Worm (Caenorhabditis elegans) whole organism, L4/young adult: ENCODE data around the gene str-256.

Source experiments
- W03F9.2 ChIP-seq: fragments of 150-350 bp; optimal IDR thresholded peaks from 2 replicates; lab custom pipeline; 2014; ENCODE audit warnings: missing biosample characterization, missing genetic modification characterization
- dao-5 ChIP-seq: sonication (generic microtip); optimal IDR thresholded peaks from 2 replicates; lab custom pipeline; 2016; ENCODE audit warnings: missing genotype, missing genetic modification characterization, moderate library complexity, missing compliant biosample characterization
- him-1 ChIP-seq: sonication (generic microtip); optimal IDR thresholded peaks from 2 replicates; lab custom pipeline; 2016; ENCODE audit warnings: missing genotype, missing genetic modification reagents, missing genetic modification characterization, missing compliant biosample characterization

str-256 gene

DNA sequence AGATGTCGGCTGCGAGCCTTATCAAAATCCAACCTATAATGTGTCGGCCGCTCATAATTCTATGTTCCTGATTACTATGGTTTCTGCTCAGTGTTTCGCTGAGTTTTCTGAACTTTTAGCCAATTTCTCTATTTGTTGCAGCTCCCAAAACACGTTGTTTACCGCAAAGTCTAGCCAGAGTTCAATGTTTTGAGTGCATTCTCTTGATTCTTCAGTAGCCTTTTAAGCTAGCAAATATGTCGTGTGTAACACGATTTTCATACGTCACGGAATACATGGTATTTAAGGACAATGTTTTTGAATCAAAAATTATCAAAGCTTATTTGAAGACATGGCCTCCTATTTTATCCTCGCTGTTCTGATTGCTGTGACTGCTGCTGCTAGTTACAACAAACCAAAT lies 4.1 kb upstream of the str-256 start, which contains the start of gene srlf-19:
srlf-19 (plus strand) TSS at position 301 of the 400 bp plus-strand sequence.
- TF ChIP-seq him-1 (no peak), dao-5 (tag; lab: Kevin White, UChicago) (no peak), W03F9.2 (no peak)

DNA sequence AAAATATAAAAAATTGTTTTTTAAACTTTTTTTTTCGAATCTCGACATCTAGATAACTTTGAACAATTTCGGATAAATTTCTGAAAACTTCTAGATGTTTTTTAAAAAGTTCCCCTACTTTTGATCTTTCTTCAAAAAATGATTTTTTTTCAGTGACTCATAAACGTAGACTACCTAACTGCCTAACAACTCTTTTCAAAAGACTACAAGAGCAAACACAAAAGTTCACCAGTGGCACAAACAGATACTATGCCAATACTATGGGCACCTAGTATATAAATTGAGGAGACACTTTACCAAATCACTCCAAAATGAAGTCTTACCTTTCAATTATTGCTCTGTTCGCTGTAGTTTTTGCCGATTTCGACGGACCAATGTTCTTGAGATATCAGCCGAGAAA lies 2.6 kb upstream of the str-256 start, which contains the start of gene srlf-35:
srlf-35 (plus strand) TSS at position 301 of the 400 bp plus-strand sequence.
- no peak for TF ChIP-seq him-1
- no peak for TF ChIP-seq dao-5 (tag; lab: Kevin White, UChicago)
- TF ChIP-seq W03F9.2: no peak

DNA sequence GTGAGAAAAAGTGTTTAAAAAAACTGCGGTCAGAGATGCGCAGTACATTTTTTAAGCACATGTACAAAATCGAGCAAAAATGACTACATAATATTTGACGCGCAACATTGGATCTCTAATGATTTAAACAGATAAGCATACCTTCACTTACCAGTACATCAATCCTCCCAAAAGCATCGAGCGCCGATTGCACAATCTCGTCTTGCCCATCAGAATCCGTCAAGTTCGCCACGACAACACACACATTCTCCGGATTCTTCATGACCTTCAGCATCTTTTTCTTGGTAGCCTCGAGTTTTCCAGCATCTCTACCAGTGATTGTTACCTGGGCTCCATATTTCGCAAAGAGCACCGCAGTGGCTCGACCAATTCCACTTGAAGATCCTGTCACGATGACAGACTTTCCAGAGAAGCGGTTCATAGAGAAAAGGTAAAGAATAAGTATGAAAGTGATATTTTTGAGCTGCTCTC lies 1.7 kb upstream of the str-256 start, which contains the start of gene T01G6.10:
T01G6.10 (minus strand) TSS at position 421 of the 471 bp plus-strand sequence.
- TF ChIP-seq W03F9.2 (no peak), dao-5 (tag; lab: Kevin White, UChicago) (no peak), him-1 (no peak)

DNA sequence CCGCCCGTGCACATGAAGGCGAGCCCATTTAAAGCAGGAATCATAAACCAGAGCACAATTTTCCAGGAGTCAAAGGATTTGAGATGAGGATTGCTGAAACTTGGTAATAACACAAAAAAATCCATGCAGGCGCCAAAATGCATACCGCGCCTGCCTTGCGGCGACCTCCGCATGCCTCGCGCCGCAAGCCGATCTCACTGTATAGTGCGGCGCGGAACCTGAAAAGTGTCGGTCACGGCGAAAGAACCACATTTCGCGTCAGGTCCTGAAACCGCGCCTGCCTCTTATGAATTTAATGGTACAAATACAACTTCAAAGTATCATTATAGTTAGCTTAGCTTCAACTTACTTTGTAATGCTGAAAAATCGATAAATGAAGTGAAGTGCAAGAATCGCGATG lies 595 bp downstream of the str-256 start:
- TF ChIP-seq him-1: no peak
- TF ChIP-seq dao-5 (tag; lab: Kevin White, UChicago): no peak
- no peak for TF ChIP-seq W03F9.2

DNA sequence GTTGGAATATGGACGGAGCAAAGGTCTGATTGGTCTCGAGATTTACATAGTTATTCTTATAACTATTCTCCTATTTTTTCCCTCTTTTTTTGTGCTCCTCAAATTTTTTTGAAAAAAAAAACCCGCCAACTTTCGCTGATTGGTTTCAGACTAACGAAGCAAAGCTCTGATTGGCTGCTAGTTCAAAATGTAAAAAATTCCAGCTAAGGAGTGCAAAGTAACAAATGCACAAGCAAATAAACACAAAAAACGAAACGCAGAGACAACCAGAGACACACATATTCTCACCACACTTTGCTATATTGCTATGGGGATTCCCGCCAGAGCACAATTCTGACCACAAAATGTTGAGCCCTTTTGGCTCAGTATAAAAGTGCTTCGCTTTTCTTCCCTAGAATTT lies 3.7 kb downstream of the str-256 start, which contains the start of gene T01G6.1:
T01G6.1 (plus strand) TSS at position 301 of the 400 bp plus-strand sequence.
- TF ChIP-seq him-1 (no peak), W03F9.2 (no peak), dao-5 (tag; lab: Kevin White, UChicago) (no peak)

DNA sequence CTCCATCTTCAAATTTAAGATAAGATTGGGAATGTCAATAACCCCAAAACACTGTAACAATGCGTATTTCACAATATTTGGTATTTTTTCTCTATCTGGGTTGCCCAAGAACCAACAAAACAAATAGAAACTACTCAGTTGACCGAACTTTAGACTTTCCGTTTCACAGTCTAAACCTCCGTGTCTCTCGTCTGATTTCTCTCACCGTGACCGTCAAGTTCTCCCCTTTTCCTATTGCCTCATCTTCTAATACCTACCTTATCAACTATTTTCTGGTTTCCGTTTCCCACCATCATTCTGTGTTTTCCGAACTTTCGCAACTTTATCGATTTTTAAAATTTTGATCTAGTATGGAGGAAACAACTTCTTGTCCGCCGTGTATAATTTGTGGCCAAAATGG lies 6.8 kb downstream of the str-256 start, which contains the start of gene nhr-131:
nhr-131 (plus strand) TSS at position 87 of the 400 bp plus-strand sequence.
- TF ChIP-seq W03F9.2: no peak
- TF ChIP-seq dao-5 (tag; lab: Kevin White, UChicago): no peak
- TF ChIP-seq him-1: no peak

DNA sequence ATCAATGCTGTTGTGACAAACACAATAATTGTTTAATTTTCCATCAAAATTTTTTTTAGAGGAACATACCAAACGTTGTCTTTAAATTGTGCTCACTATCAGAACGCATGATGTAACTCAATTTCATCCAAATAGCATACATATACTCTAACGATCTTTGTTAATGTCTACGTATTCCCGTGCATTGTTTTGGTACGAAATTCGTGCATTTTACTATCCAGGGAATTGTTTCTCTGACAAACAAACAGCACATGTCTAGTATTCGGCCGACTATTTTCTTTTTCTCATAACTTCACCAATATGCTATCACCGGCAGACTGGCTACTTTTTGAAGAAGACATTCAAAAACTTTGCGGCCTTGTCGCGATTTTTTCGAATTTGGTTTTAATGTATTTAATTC lies 9.7 kb downstream of the str-256 start, which contains the start of gene str-196:
str-196 (plus strand) TSS at position 301 of the 400 bp plus-strand sequence.
- TF ChIP-seq W03F9.2: no peak
- TF ChIP-seq dao-5 (tag; lab: Kevin White, UChicago): no peak
- TF ChIP-seq him-1: no peak

DNA sequence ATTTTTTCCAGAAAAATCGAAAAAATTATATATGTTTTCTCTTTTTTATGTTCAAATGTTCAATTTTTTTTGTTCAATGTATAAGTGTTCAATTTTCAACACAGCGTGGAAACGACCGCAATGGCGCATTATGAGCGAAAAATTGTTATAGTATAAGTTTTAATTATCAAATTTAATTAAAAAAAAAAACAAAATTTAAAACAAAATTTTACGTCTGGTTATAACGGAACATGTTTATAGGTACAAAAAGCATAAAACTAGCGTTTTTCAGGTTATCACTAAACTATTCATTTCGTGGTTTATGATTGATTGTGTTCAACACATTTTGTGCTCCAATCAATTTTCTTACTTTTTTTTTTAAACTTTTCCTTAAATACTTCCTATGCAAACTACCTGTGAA lies 11.8 kb downstream of the str-256 start, which contains the start of gene nhr-106:
nhr-106 (plus strand) TSS at position 301 of the 400 bp plus-strand sequence.
- TF ChIP-seq W03F9.2 (no peak), dao-5 (tag; lab: Kevin White, UChicago) (no peak), him-1 (no peak)

DNA sequence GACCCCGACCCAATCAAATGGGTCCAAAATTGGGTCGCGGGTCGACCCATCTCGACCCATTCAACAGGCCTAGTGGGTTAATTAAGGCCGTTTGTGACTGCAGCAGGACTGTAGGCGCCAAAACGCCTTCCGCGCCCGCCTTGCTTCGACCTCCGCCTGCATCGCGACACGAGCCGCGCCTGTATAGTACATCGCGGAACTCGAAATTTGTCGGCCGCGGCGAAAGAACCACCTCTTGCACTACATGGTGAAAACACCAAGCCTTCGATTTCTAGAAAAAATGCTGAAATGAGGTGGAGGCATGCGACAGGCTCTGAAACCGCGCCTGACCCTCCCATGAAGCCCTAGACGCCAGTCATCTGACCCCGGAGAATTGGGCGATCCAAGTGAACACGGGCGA lies 13.2 kb downstream of the str-256 start:
- TF ChIP-seq him-1: no peak
- no peak for TF ChIP-seq dao-5 (tag; lab: Kevin White, UChicago)
- TF ChIP-seq W03F9.2: no peak

DNA sequence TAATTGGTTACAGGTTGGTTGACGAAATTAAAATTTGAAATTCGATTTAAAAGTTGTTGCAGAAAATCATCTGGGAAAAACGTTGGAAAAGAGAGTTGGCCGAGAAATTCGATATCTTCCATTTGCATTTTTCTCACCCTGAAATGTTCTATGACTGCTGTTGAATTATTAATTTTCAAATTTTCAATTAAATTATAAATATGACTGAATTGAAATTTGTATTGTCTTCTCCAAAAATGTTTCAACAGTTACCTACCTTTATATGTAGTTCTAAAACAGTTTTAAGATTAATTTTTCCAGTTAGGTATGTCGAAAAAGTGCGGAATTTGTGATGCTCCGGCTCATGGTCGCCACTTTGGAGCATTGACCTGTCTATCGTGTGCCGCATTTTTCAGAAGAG lies 14.4 kb downstream of the str-256 start, which contains the start of gene nhr-211:
nhr-211 (plus strand) TSS at position 301 of the 400 bp plus-strand sequence.
- TF ChIP-seq W03F9.2 (no peak), him-1 (no peak), dao-5 (tag; lab: Kevin White, UChicago) (no peak)

DNA sequence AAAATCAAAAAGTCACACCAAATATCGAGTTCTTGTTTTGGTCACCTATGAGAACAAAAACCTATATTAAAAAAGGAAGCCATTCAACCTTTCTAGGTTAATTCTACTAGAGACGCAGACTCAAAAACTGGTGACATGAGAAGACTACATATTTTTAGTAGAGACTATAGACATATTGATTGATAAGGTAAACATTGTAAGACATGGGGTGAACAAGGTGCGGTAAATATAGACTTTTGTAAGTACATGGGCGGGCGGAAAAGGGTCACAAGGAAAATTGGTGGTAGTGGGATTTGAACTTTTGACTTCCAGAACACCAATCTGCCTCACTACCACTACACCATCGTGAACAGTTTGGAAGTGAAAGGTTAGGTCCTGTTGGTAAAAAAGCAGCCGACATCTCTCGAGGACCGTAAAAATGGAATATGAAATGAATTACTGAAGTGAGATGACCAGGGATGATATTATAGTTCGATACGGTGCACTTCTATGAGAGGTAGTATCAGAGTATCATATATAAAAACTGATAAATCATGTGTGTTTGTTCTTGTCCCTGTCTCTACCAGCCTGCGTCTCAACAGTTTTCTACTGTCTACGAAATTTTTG lies 16.7 kb downstream of the str-256 start, which contains the start of gene nhr-212:
nhr-212 (plus strand) TSS at position 573 of the 606 bp plus-strand sequence.
- TF ChIP-seq dao-5 (tag; lab: Kevin White, UChicago): no peak
- no peak for TF ChIP-seq W03F9.2
- TF ChIP-seq him-1: no peak

DNA sequence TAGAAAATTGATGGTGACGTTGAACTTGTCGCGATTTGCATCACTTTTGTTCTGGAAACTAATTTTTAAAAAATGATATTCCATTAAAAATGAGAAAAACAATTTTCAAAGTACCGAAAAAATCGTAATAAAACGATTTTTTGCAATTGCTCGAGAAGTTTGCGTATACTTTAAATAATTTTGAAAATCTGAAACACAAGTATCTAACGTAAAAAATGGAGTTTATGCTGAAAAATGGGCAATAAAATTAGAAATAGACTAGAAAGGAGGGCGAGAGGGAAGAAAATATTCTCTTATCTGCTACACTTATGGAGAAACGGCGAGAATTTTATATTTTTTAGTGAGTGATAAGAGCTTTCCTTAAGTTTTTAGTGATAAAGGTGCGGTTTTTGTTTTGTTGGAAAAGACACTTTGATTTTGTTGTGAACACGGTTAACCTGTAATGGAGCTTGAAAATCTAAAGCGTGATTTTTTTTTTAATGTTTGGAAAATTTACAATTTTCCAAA lies 17.8 kb downstream of the str-256 start, which contains the start of gene nhr-130:
nhr-130 (minus strand) TSS at position 51 of the 507 bp plus-strand sequence.
- TF ChIP-seq dao-5 (tag; lab: Kevin White, UChicago) (no peak), W03F9.2 (no peak), him-1 (no peak)

DNA sequence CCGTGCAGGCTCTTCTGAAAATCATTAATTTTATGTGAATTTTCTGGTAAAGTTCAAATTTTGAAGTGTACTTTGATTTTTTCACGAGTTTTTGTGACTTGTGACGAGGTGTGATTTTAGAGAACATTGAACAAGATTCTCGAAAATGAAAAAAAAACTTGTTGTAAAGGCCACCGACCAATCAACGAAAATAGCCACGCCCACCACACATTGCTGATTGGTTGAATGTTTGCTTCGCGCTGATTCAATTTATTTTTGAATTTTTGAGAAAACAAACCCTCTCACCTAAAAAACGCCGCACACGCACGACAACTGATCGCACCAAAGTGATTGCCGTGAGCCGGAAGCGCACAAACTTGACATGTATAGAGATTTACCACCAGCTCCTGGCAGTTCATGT lies 18.3 kb downstream of the str-256 start:
- TF ChIP-seq dao-5 (tag; lab: Kevin White, UChicago) (no peak), him-1 (no peak), W03F9.2 (no peak)

DNA sequence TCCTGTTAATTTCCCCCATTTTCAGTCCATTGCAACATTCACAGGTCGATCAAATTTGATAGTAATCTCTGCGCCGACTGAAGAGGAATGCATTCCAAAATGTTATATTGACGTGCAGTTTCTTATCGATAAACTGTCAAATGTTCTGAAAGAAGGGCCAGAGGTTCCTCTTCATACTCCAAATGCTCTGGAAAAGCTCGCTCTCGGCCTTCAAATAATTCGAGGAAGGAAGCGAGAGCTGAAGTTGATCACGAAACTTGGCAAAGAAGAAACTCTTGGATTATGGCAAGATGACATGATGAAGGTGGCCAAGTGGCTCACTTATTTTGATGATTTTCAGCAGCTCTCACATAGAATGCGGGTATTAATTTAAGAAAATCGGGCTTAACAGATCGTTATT lies 22.1 kb downstream of the str-256 start:
- TF ChIP-seq him-1 (no peak), W03F9.2 (no peak), dao-5 (tag; lab: Kevin White, UChicago) (no peak)

DNA sequence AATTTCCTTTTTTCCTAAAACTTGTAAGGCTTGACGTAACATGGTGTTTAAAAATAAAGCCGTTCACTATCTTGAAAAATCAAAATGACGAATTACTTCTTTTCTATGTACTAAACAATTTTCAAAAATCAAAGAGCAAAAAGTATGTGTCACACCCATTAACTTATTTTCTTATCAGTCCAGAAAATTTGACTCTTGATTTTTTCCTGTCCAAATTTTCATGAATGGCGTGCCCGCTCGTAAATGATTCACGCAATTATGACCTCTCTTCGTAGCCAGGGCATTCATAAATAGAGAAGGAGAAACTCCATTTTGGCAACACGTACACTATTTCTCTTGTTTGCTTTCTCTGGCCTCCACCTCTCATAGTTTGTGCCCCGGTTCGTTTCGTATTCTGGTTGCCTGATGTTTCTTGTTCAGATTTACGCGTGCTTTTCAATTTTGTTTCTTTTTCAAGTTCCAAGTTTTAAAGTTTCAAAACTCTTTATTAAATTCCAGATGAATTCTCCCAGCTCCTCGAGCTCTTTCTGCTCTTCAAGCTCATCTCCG lies 23.4 kb downstream of the str-256 start, which contains the start of gene nhr-55:
nhr-55 (plus strand) TSS at position 499 of the 549 bp plus-strand sequence.
- TF ChIP-seq dao-5 (tag; lab: Kevin White, UChicago) (no peak), W03F9.2 (no peak), him-1 (no peak)
